Worm (Caenorhabditis elegans): ENCODE measurements around the gene sip-1.

DNA sequence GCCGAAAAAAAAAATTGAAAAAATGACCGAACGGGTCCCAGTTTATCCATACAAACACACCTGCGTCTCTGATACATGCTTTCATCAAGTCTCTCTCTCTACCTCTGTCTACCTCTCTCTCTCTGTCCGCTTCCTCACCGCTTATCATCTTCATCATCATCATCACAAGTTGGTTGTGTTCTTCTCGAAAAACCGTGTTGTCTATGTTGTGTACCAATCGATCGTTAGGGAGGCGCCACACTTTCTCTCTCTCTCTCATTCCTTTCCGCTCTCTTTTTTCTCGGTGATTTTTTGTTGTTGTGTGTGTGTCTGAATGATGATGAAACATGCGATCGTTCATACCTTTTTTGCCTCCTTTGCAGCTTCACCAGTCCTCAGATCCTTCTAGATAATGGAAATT lies 42.9 kb downstream of the sip-1 start:
- TF ChIP-seq elt-3 (tag; optimal IDR thresholded peaks at IDR 0.05) (no peak), ztf-11 (tag; optimal IDR thresholded peaks at IDR 0.05) (no peak), nhr-237 (tag; optimal IDR thresholded peaks at IDR 0.05) (no peak), sem-2 (GFP tag; optimal IDR thresholded peaks at IDR 0.05) (no peak)

All from whole organism, mixed stage, embryonic.